Fruit fly (Drosophila melanogaster): ENCODE measurements around the gene CG11857.

Gene CG11857

DNA sequence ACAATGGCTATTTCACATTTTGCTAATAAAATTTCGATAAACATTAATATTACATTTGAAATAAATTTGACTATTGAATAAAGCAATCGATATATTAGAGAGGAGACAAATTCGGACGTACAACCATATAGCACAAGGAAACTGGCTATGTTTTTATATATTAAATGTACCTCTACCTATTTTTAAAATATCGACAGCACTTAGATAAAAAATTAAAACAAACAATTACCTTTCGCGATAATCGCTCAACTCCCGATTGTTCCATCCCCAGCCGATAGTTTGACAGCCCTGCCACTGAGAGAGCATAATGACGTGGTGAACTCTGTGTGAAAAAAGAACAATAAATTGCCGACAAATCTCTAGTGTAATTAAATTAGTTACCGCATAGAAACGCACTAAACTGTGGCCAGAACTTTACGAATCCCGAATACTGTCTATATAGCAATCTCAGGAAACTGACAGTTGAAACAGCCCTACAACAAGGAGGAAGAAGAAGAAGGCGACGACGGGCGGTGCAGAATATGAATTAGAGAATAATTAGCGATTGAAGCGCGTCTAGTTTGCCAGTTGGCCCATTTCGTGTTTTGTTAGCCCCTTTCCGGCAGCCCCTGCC is at the start of gene CG11857:
Gene CG11857 (plus strand): TSS at position 271 of the 613 bp plus-strand sequence.
- peak; percentile 98 for TF ChIP-seq Jra (GFP tag; optimal IDR thresholded peaks at IDR 0.05)
- peak; percentile 40 for TF ChIP-seq Rel (GFP tag; optimal IDR thresholded peaks at IDR 0.05)
- peak; percentile 82 for TF ChIP-seq Rel (tag; optimal IDR thresholded peaks at IDR 0.05)
- TF ChIP-seq CG9705 (GFP tag; optimal IDR thresholded peaks at IDR 0.05): peak; percentile 95
- no peak for TF ChIP-seq Hr78 (GFP tag; optimal IDR thresholded peaks at IDR 0.05)
- peak; percentile 96 for TF ChIP-seq dmrt93B (GFP tag; optimal IDR thresholded peaks at IDR 0.05)
- no peak for TF ChIP-seq tai (GFP tag; optimal IDR thresholded peaks at IDR 0.05)
- TF ChIP-seq dsf (GFP tag; optimal IDR thresholded peaks at IDR 0.05; ENCODE audit: borderline replicate concordance): peak; percentile 94
- TF ChIP-seq Dfd (GFP tag; optimal IDR thresholded peaks at IDR 0.05): no peak
- no peak for TF ChIP-seq Abd-B (GFP tag; optimal IDR thresholded peaks at IDR 0.05)
- peak; percentile 43 for TF ChIP-seq jim (GFP tag; optimal IDR thresholded peaks at IDR 0.05)
- peak; percentile 97 for TF ChIP-seq fru (GFP tag; optimal IDR thresholded peaks at IDR 0.05)
- peak; percentile 97 for TF ChIP-seq ey (GFP tag; optimal IDR thresholded peaks at IDR 0.05)
- TF ChIP-seq Mio (GFP tag; optimal IDR thresholded peaks at IDR 0.05): peak; percentile 79
- TF ChIP-seq woc (GFP tag; optimal IDR thresholded peaks at IDR 0.05): peak; percentile 97
- TF ChIP-seq sv (GFP tag; optimal IDR thresholded peaks at IDR 0.05): peak; percentile 98
- peak; percentile 96 for TF ChIP-seq Hr83 (GFP tag; optimal IDR thresholded peaks at IDR 0.05; ENCODE audit: poor library complexity, severe bottlenecking)
- TF ChIP-seq Hnf4 (GFP tag; optimal IDR thresholded peaks at IDR 0.05): peak; percentile 99
- peak; percentile 96 for TF ChIP-seq br (GFP tag; optimal IDR thresholded peaks at IDR 0.05)
- peak; percentile 99 for TF ChIP-seq h (GFP tag; optimal IDR thresholded peaks at IDR 0.05)
- TF ChIP-seq psq (GFP tag; optimal IDR thresholded peaks at IDR 0.05): peak; percentile 94
- peak; percentile 98 for TF ChIP-seq HLH106 (tag; optimal IDR thresholded peaks at IDR 0.05)
- TF ChIP-seq lola (GFP tag; optimal IDR thresholded peaks at IDR 0.05): no peak
- no peak for TF ChIP-seq N (GFP tag; optimal IDR thresholded peaks at IDR 0.05)
- peak; percentile 89 to 98 for TF ChIP-seq foxo (GFP tag; optimal IDR thresholded peaks at IDR 0.05)
- TF ChIP-seq CG32264 (GFP tag; optimal IDR thresholded peaks at IDR 0.05): peak; percentile 93
- TF ChIP-seq usp (GFP tag; optimal IDR thresholded peaks at IDR 0.05): no peak
- peak; percentile 96 for TF ChIP-seq OdsH (GFP tag; optimal IDR thresholded peaks at IDR 0.05)
- no peak for TF ChIP-seq dl (GFP tag; optimal IDR thresholded peaks at IDR 0.05; ENCODE audit: insufficient read depth in 1 of 2, partially characterized antibody in 2 of 2)
- TF ChIP-seq Vsx2 (GFP tag; optimal IDR thresholded peaks at IDR 0.05; ENCODE audit: partially characterized antibody): no peak
- TF ChIP-seq pan (optimal IDR thresholded peaks at IDR 0.05): no peak
- no peak for TF ChIP-seq Dif (GFP tag; optimal IDR thresholded peaks at IDR 0.05; ENCODE audit: partially characterized antibody)
- TF ChIP-seq CrebA (GFP tag; optimal IDR thresholded peaks at IDR 0.05; ENCODE audit: borderline replicate concordance): no peak
- peak; percentile 98 for TF ChIP-seq rgr (GFP tag; optimal IDR thresholded peaks at IDR 0.05)
- TF ChIP-seq Sp1 (GFP tag; optimal IDR thresholded peaks at IDR 0.05): peak; percentile 96
- peak; percentile 94 for TF ChIP-seq GATAd (GFP tag; optimal IDR thresholded peaks at IDR 0.05)
- no peak for TF ChIP-seq brk (GFP tag; optimal IDR thresholded peaks at IDR 0.05)
- peak; percentile 25 for TF ChIP-seq Myc (optimal IDR thresholded peaks at IDR 0.05)

dm6 chr3R:25209207-25209606 is 49.5 kb upstream of the CG11857 start:
- no peak for TF ChIP-seq CrebA (GFP tag; optimal IDR thresholded peaks at IDR 0.05; ENCODE audit: borderline replicate concordance)
- no peak for TF ChIP-seq HLH106 (tag; optimal IDR thresholded peaks at IDR 0.05)
- TF ChIP-seq Dif (GFP tag; optimal IDR thresholded peaks at IDR 0.05; ENCODE audit: partially characterized antibody): no peak
- no peak for TF ChIP-seq sv (GFP tag; optimal IDR thresholded peaks at IDR 0.05)
- no peak for TF ChIP-seq dsf (GFP tag; optimal IDR thresholded peaks at IDR 0.05; ENCODE audit: borderline replicate concordance)
- no peak for TF ChIP-seq jim (GFP tag; optimal IDR thresholded peaks at IDR 0.05)
- no peak for TF ChIP-seq N (GFP tag; optimal IDR thresholded peaks at IDR 0.05)
- TF ChIP-seq Dfd (GFP tag; optimal IDR thresholded peaks at IDR 0.05): no peak
- no peak for TF ChIP-seq Hr78 (GFP tag; optimal IDR thresholded peaks at IDR 0.05)
- TF ChIP-seq dmrt93B (GFP tag; optimal IDR thresholded peaks at IDR 0.05): no peak
- TF ChIP-seq Abd-B (GFP tag; optimal IDR thresholded peaks at IDR 0.05): no peak
- no peak for TF ChIP-seq Vsx2 (GFP tag; optimal IDR thresholded peaks at IDR 0.05; ENCODE audit: partially characterized antibody)
- TF ChIP-seq brk (GFP tag; optimal IDR thresholded peaks at IDR 0.05): no peak
- TF ChIP-seq dl (GFP tag; optimal IDR thresholded peaks at IDR 0.05; ENCODE audit: insufficient read depth in 1 of 2, partially characterized antibody in 2 of 2): no peak
- TF ChIP-seq rgr (GFP tag; optimal IDR thresholded peaks at IDR 0.05): no peak
- TF ChIP-seq Myc (optimal IDR thresholded peaks at IDR 0.05): no peak
- TF ChIP-seq br (GFP tag; optimal IDR thresholded peaks at IDR 0.05): no peak
- TF ChIP-seq GATAd (GFP tag; optimal IDR thresholded peaks at IDR 0.05): no peak
- TF ChIP-seq Hr83 (GFP tag; optimal IDR thresholded peaks at IDR 0.05; ENCODE audit: poor library complexity, severe bottlenecking): no peak
- no peak for TF ChIP-seq pan (optimal IDR thresholded peaks at IDR 0.05)

Data from whole organism, wandering third instar larva.